Worm (Caenorhabditis elegans) whole organism, L4 larva: ENCODE results near the gene cyp-33C3.

Source experiments
- R02D3.7 ChIP-seq: fragments of 150-350 bp; sonication (generic microtip); optimal IDR thresholded peaks from 3 replicates; lab custom pipeline; 2014; ENCODE audit warnings: missing biosample characterization, missing genetic modification characterization
- ZK546.5 ChIP-seq, 2 experiments: sonication (generic microtip); optimal IDR thresholded peaks; 2 replicates each; lab custom pipeline; 2017; ENCODE audit warnings: missing biosample characterization in 2 of 2, missing genetic modification characterization in 2 of 2
- ama-1 ChIP-seq: fragments of 150-350 bp; optimal IDR thresholded peaks from 2 replicates; lab custom pipeline; 2014; ENCODE audit warnings: inconsistent platforms, mixed read lengths
- egl-27 ChIP-seq: sonication (generic microtip); optimal IDR thresholded peaks from 3 replicates; lab custom pipeline; 2017; ENCODE audit warnings: missing biosample characterization, missing genetic modification reagents, missing genetic modification characterization
- lir-3 ChIP-seq: sonication (generic microtip); optimal IDR thresholded peaks from 2 replicates; lab custom pipeline; 2016; ENCODE audit warnings: mild to moderate bottlenecking, missing genetic modification characterization, missing compliant biosample characterization
- nhr-76 ChIP-seq: fragments of 150-350 bp; optimal IDR thresholded peaks from 2 replicates; lab custom pipeline; 2014; ENCODE audit warnings: missing biosample characterization, missing genetic modification characterization
- set-16 ChIP-seq: fragments of 200-800 bp; sonication (Bioruptor generic); IDR thresholded peaks from 2 replicates; pipeline ENCODE4 v1.3.6; 2022; ENCODE audit warnings: missing genetic modification reagents, missing genetic modification characterization, missing compliant biosample characterization

ce11 chrV:2277260-2277659, 34.7 kb downstream of the cyp-33C3 start:
- TF ChIP-seq nhr-76 (tag; lab: Kevin White, UChicago), result no peak
- no peak for TF ChIP-seq ZK546.5 (tag; optimal IDR thresholded peaks at IDR 0.05; lab: Kevin White, UChicago)
- no peak for TF ChIP-seq R02D3.7 (tag; lab: Kevin White, UChicago)
- TF ChIP-seq lir-3, result no peak
- TF ChIP-seq set-16 (GFP tag; lab: Robert Waterston, UW), result no peak
- TF ChIP-seq ama-1 (lab: Kevin White, UChicago), result no peak
- no peak for TF ChIP-seq egl-27
